Fruit fly (Drosophila melanogaster) whole organism, embryonic: ENCODE data around the gene TM9SF3.
A peak's percentile ranks its signal among the peaks of the same experiment; 100 is the strongest.

Source experiments
- Asciz ChIP-seq: fragments of 200-800 bp; sonication (Bioruptor generic); optimal IDR thresholded peaks from 2 replicates; lab custom pipeline; 2017; ENCODE audit warnings: missing biosample characterization, mild to moderate bottlenecking, missing genetic modification characterization, missing genetic modification reagents
- B-H2 ChIP-seq: fragments of 200-800 bp; sonication (Bioruptor generic); optimal IDR thresholded peaks from 2 replicates; lab custom pipeline; 2018; ENCODE audit warnings: missing biosample characterization, mild to moderate bottlenecking, missing genetic modification characterization
- Bdp1 ChIP-seq: fragments of 200-800 bp; sonication (Bioruptor generic); optimal IDR thresholded peaks from 3 replicates; lab custom pipeline; 2016; ENCODE audit warnings: missing biosample characterization, missing genetic modification characterization
- CG1024 ChIP-seq: fragments of 200-800 bp; sonication (Bioruptor generic); IDR thresholded peaks from 2 replicates; pipeline ENCODE4 v1.3.6; 2022; ENCODE audit warnings: missing biosample characterization, missing genetic modification characterization
- CG10565 ChIP-seq: fragments of 200-800 bp; sonication (Bioruptor generic); optimal IDR thresholded peaks from 3 replicates; lab custom pipeline; 2016; ENCODE audit warnings: missing biosample characterization, mild to moderate bottlenecking, missing genetic modification characterization
- CG11398 ChIP-seq: fragments of 200-800 bp; sonication (Bioruptor generic); optimal IDR thresholded peaks from 2 replicates; lab custom pipeline; 2016; ENCODE audit warnings: missing biosample characterization, missing genetic modification characterization
- CG12236 ChIP-seq: fragments of 200-800 bp; sonication (Bioruptor generic); optimal IDR thresholded peaks from 2 replicates; lab custom pipeline; 2016; ENCODE audit warnings: missing biosample characterization, missing genetic modification characterization
- CG1233 ChIP-seq: fragments of 200-800 bp; sonication (Bioruptor generic); optimal IDR thresholded peaks from 4 replicates; lab custom pipeline; 2018; ENCODE audit warnings: missing biosample characterization, mild to moderate bottlenecking, missing genetic modification characterization
- CG3163 ChIP-seq: fragments of 200-800 bp; sonication (Bioruptor generic); optimal IDR thresholded peaks from 3 replicates; lab custom pipeline; 2016; ENCODE audit warnings: missing biosample characterization, missing genetic modification characterization
- CG32532 ChIP-seq: fragments of 200-800 bp; sonication (Bioruptor generic); IDR thresholded peaks from 2 replicates; pipeline ENCODE4 v1.3.6; 2022; ENCODE audit warnings: missing biosample characterization, missing genetic modification characterization
- CG3995 ChIP-seq: fragments of 200-800 bp; sonication (Bioruptor generic); optimal IDR thresholded peaks from 3 replicates; lab custom pipeline; 2016; ENCODE audit warnings: missing biosample characterization, missing genetic modification characterization
- CG4854 ChIP-seq: fragments of 200-800 bp; sonication (Bioruptor generic); optimal IDR thresholded peaks from 2 replicates; lab custom pipeline; 2016; ENCODE audit warnings: missing biosample characterization, missing genetic modification characterization, inconsistent platforms
- CG5180 ChIP-seq: fragments of 200-800 bp; sonication (Bioruptor generic); optimal IDR thresholded peaks from 3 replicates; lab custom pipeline; 2017; ENCODE audit warnings: missing biosample characterization, missing genetic modification characterization, mild to moderate bottlenecking, moderate library complexity, missing genetic modification reagents
- CG7357 ChIP-seq: fragments of 200-800 bp; sonication (Bioruptor generic); IDR thresholded peaks from 3 replicates; pipeline ENCODE4 v1.3.6; 2022; ENCODE audit warnings: missing biosample characterization, missing genetic modification characterization
- CG7556 ChIP-seq: fragments of 200-800 bp; sonication (Bioruptor generic); optimal IDR thresholded peaks from 2 replicates; lab custom pipeline; 2017; ENCODE audit warnings: missing biosample characterization, mild to moderate bottlenecking, missing genetic modification characterization
- CG7839 ChIP-seq: fragments of 200-800 bp; sonication (Bioruptor generic); optimal IDR thresholded peaks from 3 replicates; lab custom pipeline; 2018; ENCODE audit warnings: missing biosample characterization, mild to moderate bottlenecking, missing genetic modification characterization, moderate library complexity
- CG8089 ChIP-seq: fragments of 200-800 bp; sonication (Bioruptor generic); optimal IDR thresholded peaks from 3 replicates; lab custom pipeline; 2016; ENCODE audit warnings: missing biosample characterization, missing genetic modification characterization
- CTCF ChIP-seq: fragments of 200-800 bp; sonication (Bioruptor generic); optimal IDR thresholded peaks from 2 replicates; lab custom pipeline; 2017; ENCODE audit warnings: missing biosample characterization, mild to moderate bottlenecking, missing genetic modification characterization, moderate library complexity
- CoRest ChIP-seq: fragments of 200-800 bp; sonication (Bioruptor generic); optimal IDR thresholded peaks from 3 replicates; lab custom pipeline; 2018; ENCODE audit warnings: missing biosample characterization, mild to moderate bottlenecking, missing genetic modification characterization, moderate library complexity
- D ChIP-seq, 2 experiments: fragments of 200-800 bp in 1 of 2; fragments of >200 bp in 1 of 2; sonication (Bioruptor generic) in 1 of 2; optimal IDR thresholded peaks; 2 replicates in 1 of 2; 3 replicates in 1 of 2; lab custom pipeline; 2017; ENCODE audit warnings: mild to moderate bottlenecking in 1 of 2, missing biosample characterization in 1 of 2, missing genetic modification characterization in 1 of 2, missing genetic modification reagents in 1 of 2
- GATAe ChIP-seq: fragments of 200-800 bp; sonication (Bioruptor generic); conservative IDR thresholded peaks from 2 replicates; pipeline ENCODE4 v1.3.6; 2022; ENCODE audit warnings: missing biosample characterization, missing genetic modification characterization
- Hand ChIP-seq: fragments of 200-800 bp; sonication (Bioruptor generic); optimal IDR thresholded peaks from 2 replicates; lab custom pipeline; 2017; ENCODE audit warnings: mild to moderate bottlenecking, missing biosample characterization, missing genetic modification reagents, missing genetic modification characterization
- Hmx ChIP-seq: fragments of 200-800 bp; sonication (Bioruptor generic); optimal IDR thresholded peaks from 2 replicates; lab custom pipeline; 2016; ENCODE audit warnings: missing biosample characterization, missing genetic modification characterization
- Hr78 ChIP-seq, 2 experiments: fragments of 200-800 bp in 1 of 2; fragments of >200 bp in 1 of 2; sonication (Bioruptor generic) in 1 of 2; optimal IDR thresholded peaks; 2 replicates each; lab custom pipeline; 2017 to 2019; ENCODE audit warnings: missing biosample characterization in 2 of 2, missing genetic modification characterization in 2 of 2, mild to moderate bottlenecking in 1 of 2, moderate library complexity in 1 of 2
- Jarid2 ChIP-seq: fragments of 200-800 bp; sonication (Bioruptor generic); optimal IDR thresholded peaks from 3 replicates; lab custom pipeline; 2017; ENCODE audit warnings: mild to moderate bottlenecking, missing biosample characterization, missing genetic modification reagents, missing genetic modification characterization
- Kr ChIP-seq: fragments of 200-800 bp; sonication (Bioruptor generic); optimal IDR thresholded peaks from 2 replicates; lab custom pipeline; 2017; ENCODE audit warnings: missing biosample characterization, mild to moderate bottlenecking, missing genetic modification characterization
- Lim3 ChIP-seq: fragments of 200-800 bp; sonication (Bioruptor generic); IDR thresholded peaks from 2 replicates; pipeline ENCODE4 v1.3.6; 2022; ENCODE audit warnings: missing biosample characterization, missing genetic modification characterization
- Med ChIP-seq: fragments of 200-800 bp; sonication (Bioruptor generic); peaks from one replicate; lab custom pipeline; 2016; ENCODE audit warnings: missing biosample characterization, missing genetic modification characterization, mild to moderate bottlenecking, inconsistent platforms, moderate library complexity
- Oaz ChIP-seq: fragments of 200-800 bp; sonication (Bioruptor generic); IDR thresholded peaks from 2 replicates; pipeline ENCODE4 v1.3.6; 2022; ENCODE audit warnings: missing biosample characterization, missing genetic modification characterization
- Trl ChIP-seq, 3 experiments: fragments of >200 bp in 2 of 3; fragments of 200-800 bp in 1 of 3; sonication (Bioruptor generic) in 1 of 3; optimal IDR thresholded peaks; 2 replicates in 1 of 3; 3 replicates in 2 of 3; lab custom pipeline; 2016 to 2017; ENCODE audit warnings: missing biosample characterization in 1 of 3, missing genetic modification characterization in 1 of 3
- ato ChIP-seq: fragments of 200-800 bp; sonication (Bioruptor generic); IDR thresholded peaks from 2 replicates; pipeline ENCODE4 v1.3.6; 2022; ENCODE audit warnings: missing biosample characterization, missing genetic modification characterization; ENCODE audit not compliant: partially characterized antibody
- bcd ChIP-seq: fragments of 200-800 bp; sonication (Bioruptor generic); optimal IDR thresholded peaks from 2 replicates; lab custom pipeline; 2017; ENCODE audit warnings: missing biosample characterization, mild to moderate bottlenecking, missing genetic modification characterization
- bowl ChIP-seq: fragments of 200-800 bp; sonication (Bioruptor generic); IDR thresholded peaks from 2 replicates; pipeline ENCODE4 v1.3.6; 2022; ENCODE audit warnings: missing biosample characterization, missing genetic modification characterization
- cwo ChIP-seq: fragments of 200-800 bp; sonication (Bioruptor generic); optimal IDR thresholded peaks from 3 replicates; lab custom pipeline; 2017; ENCODE audit warnings: missing biosample characterization, missing genetic modification characterization, mild to moderate bottlenecking, moderate library complexity, missing genetic modification reagents
- esg ChIP-seq: fragments of 200-800 bp; sonication (Bioruptor generic); conservative IDR thresholded peaks from 2 replicates; pipeline ENCODE4 v1.3.6; 2022; ENCODE audit warnings: missing biosample characterization, missing genetic modification characterization
- fu2 ChIP-seq: fragments of 200-800 bp; sonication (Bioruptor generic); optimal IDR thresholded peaks from 2 replicates; lab custom pipeline; 2016; ENCODE audit warnings: missing biosample characterization, missing genetic modification characterization
- ham ChIP-seq: fragments of 200-800 bp; sonication (Bioruptor generic); IDR thresholded peaks from 2 replicates; pipeline ENCODE4 v1.3.6; 2022; ENCODE audit warnings: missing biosample characterization, missing genetic modification characterization
- hbn ChIP-seq: fragments of 200-800 bp; sonication (Bioruptor generic); IDR thresholded peaks from 2 replicates; pipeline ENCODE4 v1.3.6; 2022; ENCODE audit warnings: missing biosample characterization, missing genetic modification characterization; ENCODE audit not compliant: partially characterized antibody
- insv ChIP-seq, 2 experiments: fragments of 200-800 bp; sonication (Bioruptor generic); optimal IDR thresholded peaks; 3 replicates each; lab custom pipeline; 2016 to 2018; ENCODE audit warnings: missing biosample characterization in 2 of 2, missing genetic modification characterization in 2 of 2
- lilli ChIP-seq: fragments of 200-800 bp; sonication (Bioruptor generic); optimal IDR thresholded peaks from 3 replicates; lab custom pipeline; 2016; ENCODE audit warnings: missing biosample characterization, missing genetic modification characterization
- lola ChIP-seq, 3 experiments: fragments of >200 bp in 2 of 3; fragments of 200-800 bp in 1 of 3; sonication (Bioruptor generic) in 1 of 3; optimal IDR thresholded peaks; 2 replicates each; lab custom pipeline; 2017 to 2019; ENCODE audit warnings: missing biosample characterization in 3 of 3, missing genetic modification characterization in 3 of 3, mild to moderate bottlenecking in 1 of 3, moderate library complexity in 1 of 3
- pho ChIP-seq: fragments of 200-800 bp; sonication (Bioruptor generic); optimal IDR thresholded peaks from 2 replicates; lab custom pipeline; 2016; ENCODE audit warnings: missing biosample characterization, missing genetic modification characterization
- pum ChIP-seq: fragments of 200-800 bp; sonication (Bioruptor generic); optimal IDR thresholded peaks from 2 replicates; lab custom pipeline; 2016; ENCODE audit warnings: missing biosample characterization, missing genetic modification characterization
- schlank ChIP-seq: fragments of 200-800 bp; sonication (Bioruptor generic); optimal IDR thresholded peaks from 2 replicates; lab custom pipeline; 2018; ENCODE audit warnings: missing biosample characterization, mild to moderate bottlenecking, missing genetic modification characterization
- sd ChIP-seq: fragments of 200-800 bp; sonication (Bioruptor generic); optimal IDR thresholded peaks from 3 replicates; lab custom pipeline; 2018; ENCODE audit warnings: missing biosample characterization, mild to moderate bottlenecking, missing genetic modification characterization, moderate library complexity
- sr ChIP-seq: fragments of 200-800 bp; sonication (Bioruptor generic); IDR thresholded peaks from 3 replicates; pipeline ENCODE4 v1.3.6; 2022; ENCODE audit warnings: missing biosample characterization, missing genetic modification characterization
- tup ChIP-seq: fragments of 200-800 bp; sonication (Bioruptor generic); optimal IDR thresholded peaks from 2 replicates; lab custom pipeline; 2016; ENCODE audit warnings: missing biosample characterization, mild to moderate bottlenecking, missing genetic modification characterization, moderate library complexity

Gene TM9SF3

DNA sequence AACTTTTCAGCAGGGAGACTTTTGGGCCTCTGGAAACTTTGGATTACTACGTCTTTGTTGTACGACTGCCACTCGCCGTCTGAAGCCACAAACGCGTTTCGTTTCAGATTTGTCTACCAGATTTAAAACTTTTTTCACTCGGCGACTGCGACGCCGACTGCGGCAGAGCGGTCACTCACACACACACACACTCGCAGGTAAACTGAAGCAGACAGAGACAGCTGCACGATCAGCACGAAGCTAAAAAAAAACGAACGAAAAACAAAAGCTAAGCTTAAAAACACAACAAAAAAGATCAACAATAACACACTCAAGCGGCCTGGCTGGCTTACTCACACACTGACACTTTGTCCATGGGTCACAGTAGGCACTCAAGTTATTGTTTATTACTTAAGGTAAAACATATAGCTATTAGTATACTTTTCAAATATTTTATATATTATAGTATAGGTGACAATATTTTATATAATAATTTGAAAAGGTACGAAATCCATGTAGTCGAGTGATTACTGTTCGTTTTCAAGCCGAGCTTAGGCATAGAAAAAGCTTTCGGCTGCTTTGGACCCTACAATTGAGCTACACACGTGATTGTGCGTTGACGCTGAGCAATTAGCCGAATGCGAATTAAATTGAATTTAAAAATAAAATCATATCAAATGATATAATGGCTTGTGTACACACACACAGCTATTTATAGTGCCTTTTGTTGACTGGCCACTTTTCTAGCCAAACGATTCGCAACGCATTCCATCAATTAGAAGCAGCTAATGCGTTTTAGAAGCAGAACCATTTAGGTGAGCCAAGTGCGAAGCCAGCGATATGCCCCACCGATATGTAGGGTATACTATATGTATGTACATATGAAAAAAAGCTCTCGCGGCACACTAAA lies 26.3 kb downstream of the TM9SF3 start, which contains the start of gene Msr-110 (continued):
- TF ChIP-seq Med (GFP tag; lab: Kevin White, UChicago) (peak; percentile 95), GATAe (GFP tag; lab: Robert Waterston, UW) (peak; percentile 69; the same call in 1 of the 2 replicates), CG7556 (peak; percentile 91), ato (no peak), CG32532 (GFP tag; lab: Robert Waterston, UW) (peak; percentile 95), CG5180 (peak; percentile 83), Jarid2 (GFP tag; lab: Kevin White, UChicago) (peak; percentile 68), CG7839 (tag; lab: Kevin White, UChicago) (peak; percentile 93), fu2 (GFP tag; lab: Kevin White, UChicago) (peak; percentile 51), sd (tag; lab: Kevin White, UChicago) (peak; percentile 82), lola (GFP tag; optimal IDR thresholded peaks at IDR 0.05; lab: Kevin White, UChicago) (peak in 1 of 3 experiments; percentile 41), Trl (optimal IDR thresholded peaks at IDR 0.05; lab: Kevin White, UChicago) (no peak), Trl (GFP tag; optimal IDR thresholded peaks at IDR 0.05; lab: Kevin White, UChicago) (peak; percentile 55), CG4854 (GFP tag; lab: Kevin White, UChicago) (peak; percentile 58), CG3163 (GFP tag; lab: Kevin White, UChicago) (peak; percentile 49), CG3995 (GFP tag; lab: Kevin White, UChicago) (peak; percentile 49), Hand (peak; percentile 74), Hmx (GFP tag; lab: Kevin White, UChicago) (peak; percentile 37), tup (GFP tag; lab: Kevin White, UChicago) (peak; percentile 45), CTCF (GFP tag; lab: Kevin White, UChicago) (peak; percentile 19), Asciz (GFP tag; lab: Kevin White, UChicago) (peak; percentile 87), CoRest (tag; lab: Kevin White, UChicago) (peak; percentile 93), Lim3 (0 out of 2 replicates have a peak, but pooled peaks have one; percentile 48), CG10565 (peak; percentile 21), insv (GFP tag; optimal IDR thresholded peaks at IDR 0.05; lab: Kevin White, UChicago) (peak in 1 of 2 experiments; percentile 40), schlank (tag; lab: Kevin White, UChicago) (peak; percentile 54), CG12236 (GFP tag; lab: Kevin White, UChicago) (peak; percentile 33), CG11398 (GFP tag; lab: Kevin White, UChicago) (peak; percentile 37), B-H2 (GFP tag; lab: Kevin White, UChicago) (peak; percentile 86), Hr78 (GFP tag; optimal IDR thresholded peaks at IDR 0.05; lab: Kevin White, UChicago) (peak in 1 of 2 experiments; percentile 55), CG8089 (GFP tag; lab: Kevin White, UChicago) (peak; percentile 69), cwo (GFP tag; lab: Kevin White, UChicago) (peak; percentile 92), CG1024 (GFP tag; lab: Robert Waterston, UW) (peak; percentile 49; the same call in 1 of the 2 replicates), bowl (GFP tag; lab: Robert Waterston, UW) (peak; percentile 72), Oaz (GFP tag; lab: Robert Waterston, UW) (peak; percentile 76), ham (GFP tag; lab: Robert Waterston, UW) (peak; percentile 36), Bdp1 (GFP tag; lab: Kevin White, UChicago) (peak; percentile 61), lilli (GFP tag; lab: Kevin White, UChicago) (peak; percentile 77), CG1233 (GFP tag; lab: Kevin White, UChicago) (peak; percentile 86), pum (GFP tag; lab: Kevin White, UChicago) (peak; percentile 74), Kr (GFP tag; lab: Kevin White, UChicago) (no peak), sr (GFP tag; lab: Robert Waterston, UW) (peak; percentile 24; the same call in 1 of the 3 replicates), bcd (GFP tag; lab: Kevin White, UChicago) (peak; percentile 89), D (optimal IDR thresholded peaks at IDR 0.05; lab: Kevin White, UChicago) (no peak), D (GFP tag; optimal IDR thresholded peaks at IDR 0.05; lab: Kevin White, UChicago) (peak; percentile 84), CG7357 (peak; percentile 85; the same call in 2 of the 3 replicates), esg (GFP tag; lab: Robert Waterston, UW) (peak; percentile 89), hbn (GFP tag; lab: Robert Waterston, UW) (no peak), pho (peak; percentile 75)
